Fruit fly (Drosophila melanogaster) whole organism, pupa: Measurements from ENCODE around the gene Mekk1.

ENCODE experiments used
- CG12605 ChIP-seq: fragments of 200-800 bp; sonication (Bioruptor generic); IDR thresholded peaks from 2 replicates; pipeline ENCODE4 v1.3.6; 2022; ENCODE audit warnings: missing biosample characterization, missing genetic modification characterization
- CG13204 ChIP-seq: fragments of 200-800 bp; sonication (Bioruptor generic); optimal IDR thresholded peaks from 2 replicates; lab custom pipeline; 2018; ENCODE audit warnings: missing biosample characterization, mild to moderate bottlenecking, missing genetic modification characterization, moderate library complexity
- CG14655 ChIP-seq: fragments of 200-800 bp; sonication (Bioruptor generic); optimal IDR thresholded peaks from 3 replicates; lab custom pipeline; 2017; ENCODE audit warnings: mild to moderate bottlenecking, missing biosample characterization, missing genetic modification reagents, missing genetic modification characterization
- CG17806 ChIP-seq: fragments of 200-800 bp; sonication (Bioruptor generic); optimal IDR thresholded peaks from 2 replicates; lab custom pipeline; 2018; ENCODE audit warnings: missing biosample characterization, mild to moderate bottlenecking, missing genetic modification characterization, moderate library complexity
- CG32121 ChIP-seq: fragments of 200-800 bp; sonication (Bioruptor generic); IDR thresholded peaks from 2 replicates; pipeline ENCODE4 v1.3.6; 2022; ENCODE audit warnings: missing biosample characterization, missing genetic modification characterization
- CG34367 ChIP-seq: fragments of 200-800 bp; sonication (Bioruptor generic); optimal IDR thresholded peaks from 2 replicates; lab custom pipeline; 2018; ENCODE audit warnings: missing biosample characterization, mild to moderate bottlenecking, missing genetic modification characterization
- CG4496 ChIP-seq: fragments of 200-800 bp; sonication (Bioruptor generic); IDR thresholded peaks from 3 replicates; pipeline ENCODE4 v1.3.6; 2022; ENCODE audit warnings: missing biosample characterization, missing genetic modification characterization
- CG8159 ChIP-seq: fragments of 200-800 bp; sonication (Bioruptor generic); optimal IDR thresholded peaks from 3 replicates; lab custom pipeline; 2018; ENCODE audit warnings: missing biosample characterization, mild to moderate bottlenecking, missing genetic modification characterization, moderate library complexity
- CG9948 ChIP-seq: fragments of 200-800 bp; sonication (Bioruptor generic); optimal IDR thresholded peaks from 2 replicates; lab custom pipeline; 2018; ENCODE audit warnings: missing biosample characterization, mild to moderate bottlenecking, missing genetic modification characterization, moderate library complexity
- Ets98B ChIP-seq: fragments of 200-800 bp; sonication (Bioruptor generic); IDR thresholded peaks from 2 replicates; pipeline ENCODE4 v1.3.6; 2022; ENCODE audit warnings: missing biosample characterization, missing genetic modification characterization
- Pif1A ChIP-seq: fragments of 200-800 bp; sonication (Bioruptor generic); optimal IDR thresholded peaks from 3 replicates; lab custom pipeline; 2016; ENCODE audit warnings: missing biosample characterization, missing genetic modification characterization
- fd96Ca ChIP-seq: fragments of 200-800 bp; sonication (Bioruptor generic); IDR thresholded peaks from 3 replicates; pipeline ENCODE4 v1.3.6; 2022; ENCODE audit warnings: missing biosample characterization, missing genetic modification characterization
- rn ChIP-seq: fragments of 200-800 bp; sonication (Bioruptor generic); IDR thresholded peaks from 2 replicates; pipeline ENCODE4 v1.3.6; 2022; ENCODE audit warnings: missing biosample characterization, missing genetic modification characterization

dm6 chr3R:18721368-18721767, 22.0 kb downstream of the Mekk1 start:
- no peak for TF ChIP-seq CG4496 (GFP tag; lab: Robert Waterston, UW)
- no peak for TF ChIP-seq fd96Ca (GFP tag; lab: Robert Waterston, UW)
- no peak for TF ChIP-seq CG17806
- no peak for TF ChIP-seq CG32121 (GFP tag; lab: Robert Waterston, UW)
- no peak for TF ChIP-seq rn (GFP tag; lab: Robert Waterston, UW)
- TF ChIP-seq CG14655 (GFP tag; lab: Kevin White, UChicago): no peak
- no peak for TF ChIP-seq CG9948
- no peak for TF ChIP-seq CG34367 (tag; lab: Kevin White, UChicago)
- no peak for TF ChIP-seq CG12605 (GFP tag; lab: Robert Waterston, UW)
- TF ChIP-seq CG8159 (tag; lab: Kevin White, UChicago): no peak
- no peak for TF ChIP-seq CG13204
- TF ChIP-seq Pif1A (GFP tag; lab: Kevin White, UChicago): no peak
- no peak for TF ChIP-seq Ets98B (GFP tag; lab: Robert Waterston, UW)
